Worm (Caenorhabditis elegans) whole organism, L2 larva: ENCODE results near the gene F17C11.4.

Source experiments
- F13H6.1 ChIP-seq: sonication (generic microtip); optimal IDR thresholded peaks from 2 replicates; lab custom pipeline; 2016; ENCODE audit warnings: missing genetic modification characterization, missing compliant biosample characterization
- ama-1 ChIP-seq: fragments of 150-350 bp; optimal IDR thresholded peaks from 2 replicates; lab custom pipeline; 2018; ENCODE audit warnings: inconsistent platforms
- ceh-16 ChIP-seq: fragments of 150-350 bp; optimal IDR thresholded peaks from 2 replicates; lab custom pipeline; 2014; ENCODE audit warnings: missing biosample characterization, missing genetic modification characterization
- mab-5 ChIP-seq: fragments of 150-350 bp; optimal IDR thresholded peaks from 2 replicates; lab custom pipeline; 2014; ENCODE audit warnings: missing biosample characterization, missing genetic modification characterization
- nhr-12 ChIP-seq: fragments of 150-350 bp; optimal IDR thresholded peaks from 2 replicates; lab custom pipeline; 2014; ENCODE audit warnings: missing biosample characterization, missing genetic modification characterization
- nhr-237 ChIP-seq: fragments of 150-350 bp; optimal IDR thresholded peaks from 2 replicates; lab custom pipeline; 2014; ENCODE audit warnings: missing biosample characterization, missing genetic modification characterization
- sem-4 ChIP-seq: fragments of 150-350 bp; optimal IDR thresholded peaks from 2 replicates; lab custom pipeline; 2014; ENCODE audit warnings: missing biosample characterization, missing genetic modification reagents, missing genetic modification characterization
- unc-62 ChIP-seq: fragments of 150-350 bp; optimal IDR thresholded peaks from 2 replicates; lab custom pipeline; 2014; ENCODE audit warnings: missing biosample characterization, missing genetic modification reagents, missing genetic modification characterization
- ztf-11 ChIP-seq: sonication (generic microtip); optimal IDR thresholded peaks from 2 replicates; lab custom pipeline; 2017; ENCODE audit warnings: missing biosample characterization, missing genetic modification characterization
- ztf-4 ChIP-seq: fragments of 150-350 bp; optimal IDR thresholded peaks from 2 replicates; lab custom pipeline; 2014; ENCODE audit warnings: missing biosample characterization, missing genetic modification characterization

ce11 chrV:10909071-10909470 lies 42.6 kb upstream of the F17C11.4 start, which contains the start of gene zzz-1:
- TF ChIP-seq ceh-16 (tag; lab: Kevin White, UChicago) (no peak), mab-5 (tag; lab: Kevin White, UChicago) (no peak), sem-4 (tag; lab: Kevin White, UChicago) (no peak), ztf-11 (tag; lab: Kevin White, UChicago) (no peak), nhr-12 (tag; lab: Kevin White, UChicago) (no peak), ztf-4 (tag; lab: Kevin White, UChicago) (no peak), unc-62 (GFP tag; lab: Kevin White, UChicago) (no peak), F13H6.1 (tag; lab: Kevin White, UChicago) (no peak), nhr-237 (tag; lab: Kevin White, UChicago) (no peak), ama-1 (no peak)
